Worm (Caenorhabditis elegans) whole organism, L4/young adult: ENCODE data around the gene zhit-3.

Experiments used
- W03F9.2 ChIP-seq: fragments of 150-350 bp; optimal IDR thresholded peaks from 2 replicates; lab custom pipeline; 2014; ENCODE audit warnings: missing biosample characterization, missing genetic modification characterization
- him-1 ChIP-seq: sonication (generic microtip); optimal IDR thresholded peaks from 2 replicates; lab custom pipeline; 2016; ENCODE audit warnings: missing genotype, missing genetic modification reagents, missing genetic modification characterization, missing compliant biosample characterization

ce11 chrV:10201913-10202312 lies 10.0 kb downstream of the zhit-3 start, which contains the start of gene ZK856.7:
- no peak for TF ChIP-seq him-1 (tag; lab: Kevin White, UChicago)
- no peak for TF ChIP-seq W03F9.2
